Worm (Caenorhabditis elegans) whole organism, young adult: ENCODE data around the gene T25E4.2.

Experiments used
- D2030.7 ChIP-seq: fragments of 200-800 bp; sonication (Bioruptor generic); IDR thresholded peaks from 2 replicates; pipeline ENCODE4 v1.3.6; 2022; ENCODE audit warnings: missing genetic modification reagents, missing genetic modification characterization, missing compliant biosample characterization
- F23B12.7 ChIP-seq: sonication (generic microtip); optimal IDR thresholded peaks from 2 replicates; lab custom pipeline; 2017; ENCODE audit warnings: missing genetic modification characterization, mild to moderate bottlenecking, missing compliant biosample characterization, antibody characterized with exemption, moderate library complexity; ENCODE audit not compliant: insufficient read depth
- F37B4.10 ChIP-seq: fragments of 200-800 bp; sonication (Bioruptor generic); IDR thresholded peaks from 2 replicates; pipeline ENCODE4 v1.3.6; 2022; ENCODE audit warnings: missing genetic modification characterization, missing compliant biosample characterization
- F49E8.2 ChIP-seq: sonication (generic microtip); optimal IDR thresholded peaks from 3 replicates; lab custom pipeline; 2017; ENCODE audit warnings: missing genetic modification characterization, mild to moderate bottlenecking, missing compliant biosample characterization, antibody characterized with exemption, moderate library complexity; ENCODE audit not compliant: insufficient read depth
- F55B11.4 ChIP-seq: sonication (generic microtip); optimal IDR thresholded peaks from 2 replicates; lab custom pipeline; 2016; ENCODE audit warnings: missing compliant biosample characterization, missing genetic modification characterization, borderline replicate concordance; ENCODE audit not compliant: insufficient read depth
- K11D2.4 ChIP-seq: fragments of 200-800 bp; sonication (Bioruptor generic); IDR thresholded peaks from 2 replicates; pipeline ENCODE4 v1.3.6; 2022; ENCODE audit warnings: missing genetic modification reagents, missing genetic modification characterization, missing compliant biosample characterization
- Y95B8A.8 ChIP-seq: fragments of 200-800 bp; sonication (Bioruptor generic); IDR thresholded peaks from 2 replicates; pipeline ENCODE4 v1.3.6; 2022; ENCODE audit warnings: missing genetic modification reagents, missing genetic modification characterization, missing compliant biosample characterization
- ama-1 ChIP-seq, 3 experiments: fragments of 150-350 bp in 1 of 3; sonication (generic microtip) in 2 of 3; optimal IDR thresholded peaks; 2 replicates each; lab custom pipeline; 2014 to 2018; ENCODE audit warnings: missing biosample characterization in 2 of 3, missing genetic modification characterization in 2 of 3, missing genetic modification reagents in 2 of 3
- aptf-2 ChIP-seq: fragments of 200-800 bp; sonication (Bioruptor generic); conservative IDR thresholded peaks from 2 replicates; pipeline ENCODE4 v1.3.6; 2022; ENCODE audit warnings: missing genetic modification reagents, missing genetic modification characterization, missing compliant biosample characterization
- athp-1 ChIP-seq: sonication (generic microtip); optimal IDR thresholded peaks from 2 replicates; lab custom pipeline; 2017; ENCODE audit warnings: mild to moderate bottlenecking, missing genetic modification characterization, missing compliant biosample characterization
- attf-5 ChIP-seq: fragments of 200-800 bp; sonication (Bioruptor generic); optimal IDR thresholded peaks from 2 replicates; lab custom pipeline; 2018; ENCODE audit warnings: mild to moderate bottlenecking, missing genetic modification characterization, missing compliant biosample characterization
- bed-2 ChIP-seq: fragments of 200-800 bp; sonication (Bioruptor generic); IDR thresholded peaks from 2 replicates; pipeline ENCODE4 v1.3.6; 2022; ENCODE audit warnings: missing genetic modification reagents, missing genetic modification characterization, missing compliant biosample characterization
- cebp-1 ChIP-seq, 2 experiments: fragments of 200-800 bp in 1 of 2; sonication (Bioruptor generic) in 1 of 2; sonication (generic microtip) in 1 of 2; IDR thresholded peaks in 1 of 2; optimal IDR thresholded peaks in 1 of 2; 2 replicates each; pipeline versions ENCODE4 v1.3.6 to Lab custom; 2017 to 2022; ENCODE audit warnings: missing compliant biosample characterization in 2 of 2, missing genetic modification characterization in 2 of 2, mild to moderate bottlenecking in 1 of 2, missing genetic modification reagents in 1 of 2, moderate library complexity in 1 of 2
- ceh-100 ChIP-seq: fragments of 200-800 bp; sonication (Bioruptor generic); IDR thresholded peaks from 2 replicates; pipeline ENCODE4 v1.3.6; 2022; ENCODE audit warnings: missing genetic modification reagents, missing genetic modification characterization, missing compliant biosample characterization
- ceh-27 ChIP-seq: fragments of 200-800 bp; sonication (Bioruptor generic); optimal IDR thresholded peaks from 2 replicates; lab custom pipeline; 2018; ENCODE audit warnings: mild to moderate bottlenecking, missing genetic modification characterization, moderate library complexity, missing compliant biosample characterization
- die-1 ChIP-seq: sonication (generic microtip); optimal IDR thresholded peaks from 2 replicates; lab custom pipeline; 2016; ENCODE audit warnings: missing genotype, mild to moderate bottlenecking, missing genetic modification characterization, missing compliant biosample characterization
- egrh-3 ChIP-seq: fragments of 200-800 bp; sonication (Bioruptor generic); IDR thresholded peaks from 2 replicates; pipeline ENCODE4 v1.3.6; 2022; ENCODE audit warnings: missing genetic modification reagents, missing genetic modification characterization, missing compliant biosample characterization
- ekl-4 ChIP-seq: fragments of 200-800 bp; sonication (Bioruptor generic); IDR thresholded peaks from 2 replicates; pipeline ENCODE4 v1.3.6; 2022; ENCODE audit warnings: missing genetic modification reagents, missing genetic modification characterization, missing compliant biosample characterization
- hmg-1.2 ChIP-seq: fragments of 200-800 bp; sonication (Bioruptor generic); IDR thresholded peaks from 2 replicates; pipeline ENCODE4 v1.3.6; 2022; ENCODE audit warnings: missing genetic modification reagents, missing genetic modification characterization, missing compliant biosample characterization
- lag-1 ChIP-seq: fragments of 200-800 bp; sonication (Bioruptor generic); IDR thresholded peaks from 2 replicates; pipeline ENCODE4 v1.3.6; 2022; ENCODE audit warnings: missing genetic modification reagents, missing genetic modification characterization, missing compliant biosample characterization
- lin-35 ChIP-seq, 3 experiments: fragments of 150-350 bp in 2 of 3; sonication (generic microtip) in 1 of 3; optimal IDR thresholded peaks; 2 replicates each; lab custom pipeline; 2014 to 2018; ENCODE audit warnings: missing biosample characterization in 3 of 3, missing genetic modification characterization in 3 of 3, missing genetic modification reagents in 3 of 3
- lin-40 ChIP-seq: sonication (generic microtip); optimal IDR thresholded peaks from 2 replicates; lab custom pipeline; 2016; ENCODE audit warnings: missing genetic modification characterization, mild to moderate bottlenecking, missing compliant biosample characterization, missing genotype, missing genetic modification reagents
- lir-1 ChIP-seq: fragments of 200-800 bp; sonication (Bioruptor generic); conservative IDR thresholded peaks from 2 replicates; pipeline ENCODE4 v1.3.6; 2022; ENCODE audit warnings: missing genetic modification reagents, missing genetic modification characterization, missing compliant biosample characterization
- madf-3 ChIP-seq: fragments of 200-800 bp; sonication (Bioruptor generic); IDR thresholded peaks from 2 replicates; pipeline ENCODE4 v1.3.6; 2022; ENCODE audit warnings: missing genetic modification reagents, missing genetic modification characterization, missing compliant biosample characterization
- mcd-1 ChIP-seq: fragments of 200-800 bp; sonication (Bioruptor generic); IDR thresholded peaks from 2 replicates; pipeline ENCODE4 v1.3.6; 2022; ENCODE audit warnings: missing genetic modification reagents, missing genetic modification characterization, missing compliant biosample characterization
- mxl-1 ChIP-seq: sonication (generic microtip); optimal IDR thresholded peaks from 2 replicates; lab custom pipeline; 2016; ENCODE audit warnings: missing genetic modification characterization, missing compliant biosample characterization
- nfya-2 ChIP-seq: fragments of 200-800 bp; sonication (Bioruptor generic); IDR thresholded peaks from 2 replicates; pipeline ENCODE4 v1.3.6; 2022; ENCODE audit warnings: missing genetic modification reagents, missing genetic modification characterization, missing compliant biosample characterization
- nhr-120 ChIP-seq: fragments of 200-800 bp; sonication (Bioruptor generic); IDR thresholded peaks from 2 replicates; pipeline ENCODE4 v1.3.6; 2022; ENCODE audit warnings: missing genetic modification characterization, missing compliant biosample characterization
- nhr-27 ChIP-seq: fragments of 200-800 bp; sonication (Bioruptor generic); optimal IDR thresholded peaks from 2 replicates; lab custom pipeline; 2018; ENCODE audit warnings: mild to moderate bottlenecking, missing genetic modification characterization, moderate library complexity, missing compliant biosample characterization
- nhr-80 ChIP-seq: sonication (generic microtip); optimal IDR thresholded peaks from 2 replicates; lab custom pipeline; 2016; ENCODE audit warnings: missing genetic modification characterization, missing compliant biosample characterization
- pbrm-1 ChIP-seq: fragments of 200-800 bp; sonication (Bioruptor generic); IDR thresholded peaks from 2 replicates; pipeline ENCODE4 v1.3.6; 2022; ENCODE audit warnings: missing genetic modification reagents, missing genetic modification characterization, missing compliant biosample characterization
- pha-4 ChIP-seq: fragments of 150-350 bp; sonication (generic microtip); optimal IDR thresholded peaks from 2 replicates; lab custom pipeline; 2014; ENCODE audit warnings: missing biosample characterization, missing genetic modification reagents, missing genetic modification characterization
- sdz-38 ChIP-seq: sonication (generic microtip); optimal IDR thresholded peaks from 2 replicates; lab custom pipeline; 2016; ENCODE audit warnings: missing genotype, missing genetic modification characterization, missing compliant biosample characterization
- snpc-4 ChIP-seq, 5 experiments: fragments of 150-350 bp in 1 of 5; sonication (generic microtip) in 4 of 5; optimal IDR thresholded peaks; 2 replicates each; lab custom pipeline; 2014 to 2018; ENCODE audit warnings: missing genetic modification characterization in 5 of 5, missing biosample characterization in 3 of 5, antibody characterized with exemption in 2 of 5, mild to moderate bottlenecking in 2 of 5, missing compliant biosample characterization in 2 of 5, missing genotype in 2 of 5, moderate library complexity in 2 of 5, missing genetic modification reagents in 1 of 5
- somi-1 ChIP-seq: fragments of 200-800 bp; sonication (Bioruptor generic); optimal IDR thresholded peaks from 2 replicates; lab custom pipeline; 2018; ENCODE audit warnings: mild to moderate bottlenecking, missing genetic modification characterization, missing compliant biosample characterization
- sptf-2 ChIP-seq: fragments of 200-800 bp; sonication (Bioruptor generic); optimal IDR thresholded peaks from 2 replicates; lab custom pipeline; 2018; ENCODE audit warnings: mild to moderate bottlenecking, missing genetic modification characterization, missing compliant biosample characterization
- tbp1 ChIP-seq: fragments of 200-800 bp; sonication (Bioruptor generic); optimal IDR thresholded peaks from 2 replicates; lab custom pipeline; 2018; ENCODE audit warnings: mild to moderate bottlenecking, missing genetic modification characterization, missing compliant biosample characterization
- tbx-9 ChIP-seq: sonication (generic microtip); optimal IDR thresholded peaks from 2 replicates; lab custom pipeline; 2016; ENCODE audit warnings: borderline replicate concordance, missing genetic modification characterization, inconsistent platforms, missing compliant biosample characterization
- xnd-1 ChIP-seq: sonication (generic microtip); optimal IDR thresholded peaks from 2 replicates; lab custom pipeline; 2016; ENCODE audit warnings: missing genotype, missing genetic modification reagents, missing genetic modification characterization, missing compliant biosample characterization
- ztf-26 ChIP-seq: sonication (generic microtip); optimal IDR thresholded peaks from 2 replicates; lab custom pipeline; 2017; ENCODE audit warnings: missing genetic modification characterization, missing compliant biosample characterization
- ztf-28 ChIP-seq: fragments of 200-800 bp; sonication (Bioruptor generic); IDR thresholded peaks from 2 replicates; pipeline ENCODE4 v1.3.6; 2022; ENCODE audit warnings: missing genetic modification reagents, missing genetic modification characterization, missing compliant biosample characterization
- ztf-6 ChIP-seq: fragments of 200-800 bp; sonication (Bioruptor generic); IDR thresholded peaks from 2 replicates; pipeline ENCODE4 v1.3.6; 2022; ENCODE audit warnings: missing genetic modification reagents, missing genetic modification characterization, missing compliant biosample characterization

The T25E4.2 gene

DNA sequence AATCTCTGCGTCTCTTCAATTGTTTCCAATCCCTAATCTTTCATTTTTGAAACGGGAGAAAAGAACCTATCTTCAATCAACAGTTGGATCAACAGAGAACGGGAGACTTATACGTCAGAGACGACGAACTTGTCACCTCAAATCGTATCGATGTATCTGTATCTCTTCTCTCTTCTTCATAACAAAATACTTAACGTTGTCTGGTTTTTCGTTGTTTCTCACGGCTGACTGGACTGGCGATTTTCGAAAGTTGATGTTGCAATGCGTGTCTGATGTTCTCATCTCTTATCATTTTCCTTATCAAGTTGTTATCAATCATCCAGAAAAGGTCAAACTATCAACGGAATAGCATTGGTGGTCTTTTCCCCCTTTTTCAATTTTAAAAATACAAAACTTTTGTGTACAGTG is 23.3 kb upstream of the T25E4.2 start:
- TF ChIP-seq bed-2 (GFP tag; lab: Robert Waterston, UW) (no peak), mxl-1 (no peak), athp-1 (no peak), mcd-1 (GFP tag; lab: Robert Waterston, UW) (0 out of 2 replicates have a peak, but pooled peaks have one; percentile 14), somi-1 (GFP tag; lab: Kevin White, UChicago) (peak; percentile 77), attf-5 (GFP tag; lab: Kevin White, UChicago) (no peak), cebp-1 (GFP tag; IDR thresholded peaks at IDR 0.05; lab: Robert Waterston, UW) (no peak), cebp-1 (tag; optimal IDR thresholded peaks at IDR 0.05; lab: Kevin White, UChicago) (no peak), nhr-27 (tag; lab: Kevin White, UChicago) (no peak), madf-3 (no peak), F37B4.10 (GFP tag; lab: Robert Waterston, UW) (no peak), ztf-26 (tag; lab: Kevin White, UChicago) (peak; percentile 88), F49E8.2 (tag; lab: Kevin White, UChicago) (no peak), nhr-120 (no peak), lag-1 (no peak), hmg-1.2 (GFP tag; lab: Robert Waterston, UW) (0 out of 2 replicates have a peak, but pooled peaks have one; percentile 14), nhr-80 (peak; percentile 54), D2030.7 (GFP tag; lab: Robert Waterston, UW) (no peak), pbrm-1 (GFP tag; lab: Robert Waterston, UW) (no peak), lir-1 (GFP tag; lab: Robert Waterston, UW) (no peak), ama-1 (optimal IDR thresholded peaks at IDR 0.05; lab: Kevin White, UChicago) (no peak), ama-1 (GFP tag; optimal IDR thresholded peaks at IDR 0.05; lab: Kevin White, UChicago) (no peak), lin-40 (tag; lab: Kevin White, UChicago) (peak; percentile 80), K11D2.4 (0 out of 2 replicates have a peak, but pooled peaks have one; percentile 25), egrh-3 (GFP tag; lab: Robert Waterston, UW) (no peak), snpc-4 (GFP tag; optimal IDR thresholded peaks at IDR 0.05; lab: Kevin White, UChicago) (no peak), snpc-4 (tag; optimal IDR thresholded peaks at IDR 0.05; lab: Kevin White, UChicago) (peak in 1 of 4 experiments; percentile 40), ztf-6 (GFP tag; lab: Robert Waterston, UW) (no peak), die-1 (tag; lab: Kevin White, UChicago) (peak; percentile 49), ceh-100 (no peak), sptf-2 (no peak)

ce11 chrII:5604441-5604840 is 22.2 kb upstream of the T25E4.2 start:
- TF ChIP-seq nfya-2 (GFP tag; lab: Robert Waterston, UW) (no peak), ztf-28 (GFP tag; lab: Robert Waterston, UW) (no peak), lin-35 (GFP tag; optimal IDR thresholded peaks at IDR 0.05; lab: Kevin White, UChicago) (no peak), aptf-2 (no peak), tbx-9 (no peak), xnd-1 (tag; lab: Kevin White, UChicago) (no peak), ztf-6 (GFP tag; lab: Robert Waterston, UW) (no peak), pha-4 (tag; lab: Kevin White, UChicago) (no peak), sdz-38 (tag; lab: Kevin White, UChicago) (no peak), Y95B8A.8 (no peak), tbp1 (no peak), F23B12.7 (tag; lab: Kevin White, UChicago) (no peak), ekl-4 (GFP tag; lab: Robert Waterston, UW) (no peak), F55B11.4 (tag; lab: Kevin White, UChicago) (no peak), ceh-27 (GFP tag; lab: Kevin White, UChicago) (no peak)
